Fruit fly (Drosophila melanogaster) whole organism, embryonic: ENCODE results near the gene CG2816.

Experiments used
- Asciz ChIP-seq: fragments of 200-800 bp; sonication (Bioruptor generic); optimal IDR thresholded peaks from 2 replicates; lab custom pipeline; 2017; ENCODE audit warnings: missing biosample characterization, mild to moderate bottlenecking, missing genetic modification characterization, missing genetic modification reagents
- CG11504 ChIP-seq: fragments of 200-800 bp; sonication (Bioruptor generic); optimal IDR thresholded peaks from 3 replicates; lab custom pipeline; 2019; ENCODE audit warnings: missing biosample characterization, mild to moderate bottlenecking, missing genetic modification characterization, moderate library complexity
- CG13296 ChIP-seq: fragments of 200-800 bp; sonication (Bioruptor generic); optimal IDR thresholded peaks from 3 replicates; lab custom pipeline; 2018; ENCODE audit warnings: missing biosample characterization, mild to moderate bottlenecking, missing genetic modification characterization
- CG13424 ChIP-seq: fragments of 200-800 bp; sonication (Bioruptor generic); optimal IDR thresholded peaks from 2 replicates; lab custom pipeline; 2019; ENCODE audit warnings: missing biosample characterization, mild to moderate bottlenecking, missing genetic modification characterization, moderate library complexity
- CG15269 ChIP-seq: fragments of 200-800 bp; sonication (Bioruptor generic); optimal IDR thresholded peaks from 2 replicates; lab custom pipeline; 2018; ENCODE audit warnings: missing biosample characterization, mild to moderate bottlenecking, missing genetic modification characterization, moderate library complexity
- CG17385 ChIP-seq: fragments of 200-800 bp; sonication (Bioruptor generic); optimal IDR thresholded peaks from 3 replicates; lab custom pipeline; 2018; ENCODE audit warnings: missing biosample characterization, mild to moderate bottlenecking, missing genetic modification characterization
- CG17802 ChIP-seq: fragments of 200-800 bp; sonication (Bioruptor generic); optimal IDR thresholded peaks from 2 replicates; lab custom pipeline; 2018; ENCODE audit warnings: missing biosample characterization, mild to moderate bottlenecking, missing genetic modification characterization, moderate library complexity
- CG1792 ChIP-seq: fragments of 200-800 bp; sonication (Bioruptor generic); optimal IDR thresholded peaks from 2 replicates; lab custom pipeline; 2016; ENCODE audit warnings: missing biosample characterization, missing genetic modification characterization
- CG18599 ChIP-seq: fragments of 200-800 bp; sonication (Bioruptor generic); optimal IDR thresholded peaks from 3 replicates; lab custom pipeline; 2017; ENCODE audit warnings: missing biosample characterization, missing genetic modification characterization, mild to moderate bottlenecking, moderate library complexity, missing genetic modification reagents
- CG2120 ChIP-seq: fragments of 200-800 bp; sonication (Bioruptor generic); optimal IDR thresholded peaks from 3 replicates; lab custom pipeline; 2016; ENCODE audit warnings: missing biosample characterization, missing genetic modification characterization
- CG30403 ChIP-seq: fragments of 200-800 bp; sonication (Bioruptor generic); optimal IDR thresholded peaks from 3 replicates; lab custom pipeline; 2016; ENCODE audit warnings: missing biosample characterization, missing genetic modification characterization
- CG3281 ChIP-seq: fragments of 200-800 bp; sonication (Bioruptor generic); optimal IDR thresholded peaks from 3 replicates; lab custom pipeline; 2017; ENCODE audit warnings: missing biosample characterization, mild to moderate bottlenecking, missing genetic modification characterization
- CG7556 ChIP-seq: fragments of 200-800 bp; sonication (Bioruptor generic); optimal IDR thresholded peaks from 2 replicates; lab custom pipeline; 2017; ENCODE audit warnings: missing biosample characterization, mild to moderate bottlenecking, missing genetic modification characterization
- CG7839 ChIP-seq: fragments of 200-800 bp; sonication (Bioruptor generic); optimal IDR thresholded peaks from 3 replicates; lab custom pipeline; 2018; ENCODE audit warnings: missing biosample characterization, mild to moderate bottlenecking, missing genetic modification characterization, moderate library complexity
- CG9727 ChIP-seq: fragments of 200-800 bp; sonication (Bioruptor generic); optimal IDR thresholded peaks from 3 replicates; lab custom pipeline; 2017; ENCODE audit warnings: missing biosample characterization, mild to moderate bottlenecking, missing genetic modification characterization
- CHES-1-like ChIP-seq: fragments of 200-800 bp; sonication (Bioruptor generic); optimal IDR thresholded peaks from 2 replicates; lab custom pipeline; 2016; ENCODE audit warnings: missing biosample characterization, missing genetic modification characterization
- Camta ChIP-seq: fragments of 200-800 bp; sonication (Bioruptor generic); optimal IDR thresholded peaks from 2 replicates; lab custom pipeline; 2016; ENCODE audit warnings: missing biosample characterization, missing genetic modification characterization
- CoRest ChIP-seq: fragments of 200-800 bp; sonication (Bioruptor generic); optimal IDR thresholded peaks from 3 replicates; lab custom pipeline; 2018; ENCODE audit warnings: missing biosample characterization, mild to moderate bottlenecking, missing genetic modification characterization, moderate library complexity
- Dad ChIP-seq: fragments of 200-800 bp; sonication (Bioruptor generic); optimal IDR thresholded peaks from 3 replicates; lab custom pipeline; 2016; ENCODE audit warnings: missing biosample characterization, missing genetic modification characterization
- Doc3 ChIP-seq: fragments of 200-800 bp; sonication (Bioruptor generic); IDR thresholded peaks from 3 replicates; pipeline ENCODE4 v1.3.6; 2022; ENCODE audit warnings: missing biosample characterization, missing genetic modification characterization; ENCODE audit not compliant: partially characterized antibody
- Fer1 ChIP-seq: fragments of 200-800 bp; sonication (Bioruptor generic); optimal IDR thresholded peaks from 2 replicates; lab custom pipeline; 2017; ENCODE audit warnings: missing biosample characterization, mild to moderate bottlenecking, missing genetic modification characterization
- Fer3 ChIP-seq: fragments of 200-800 bp; sonication (Bioruptor generic); optimal IDR thresholded peaks from 2 replicates; lab custom pipeline; 2018; ENCODE audit warnings: missing biosample characterization, mild to moderate bottlenecking, missing genetic modification characterization, moderate library complexity
- HHEX ChIP-seq: fragments of 200-800 bp; sonication (Bioruptor generic); optimal IDR thresholded peaks from 3 replicates; lab custom pipeline; 2017; ENCODE audit warnings: missing biosample characterization, mild to moderate bottlenecking, missing genetic modification characterization, missing genetic modification reagents
- HLHmδ ChIP-seq: fragments of 200-800 bp; sonication (Bioruptor generic); optimal IDR thresholded peaks from 2 replicates; lab custom pipeline; 2018; ENCODE audit warnings: missing biosample characterization, mild to moderate bottlenecking, missing genetic modification characterization, moderate library complexity
- Hmr ChIP-seq: fragments of 200-800 bp; sonication (Bioruptor generic); optimal IDR thresholded peaks from 3 replicates; lab custom pipeline; 2017; ENCODE audit warnings: mild to moderate bottlenecking, missing biosample characterization, missing genetic modification reagents, missing genetic modification characterization
- Med ChIP-seq: fragments of 200-800 bp; sonication (Bioruptor generic); peaks from one replicate; lab custom pipeline; 2016; ENCODE audit warnings: missing biosample characterization, missing genetic modification characterization, mild to moderate bottlenecking, inconsistent platforms, moderate library complexity
- Meics ChIP-seq: fragments of 200-800 bp; sonication (Bioruptor generic); optimal IDR thresholded peaks from 2 replicates; lab custom pipeline; 2017; ENCODE audit warnings: missing biosample characterization, mild to moderate bottlenecking, missing genetic modification characterization
- NFAT ChIP-seq: fragments of 200-800 bp; sonication (Bioruptor generic); IDR thresholded peaks from 2 replicates; pipeline ENCODE4 v1.3.6; 2022; ENCODE audit warnings: missing biosample characterization, missing genetic modification characterization
- Oli ChIP-seq: fragments of 200-800 bp; sonication (Bioruptor generic); optimal IDR thresholded peaks from 2 replicates; lab custom pipeline; 2018; ENCODE audit warnings: missing biosample characterization, mild to moderate bottlenecking, missing genetic modification characterization, moderate library complexity
- PHDP ChIP-seq: fragments of 200-800 bp; sonication (Bioruptor generic); optimal IDR thresholded peaks from 3 replicates; lab custom pipeline; 2018; ENCODE audit warnings: missing biosample characterization, mild to moderate bottlenecking, missing genetic modification characterization, moderate library complexity
- Ptx1 ChIP-seq: fragments of 200-800 bp; sonication (Bioruptor generic); IDR thresholded peaks from 2 replicates; pipeline ENCODE4 v1.3.6; 2022; ENCODE audit warnings: missing biosample characterization, missing genetic modification characterization
- Ravus ChIP-seq: fragments of 200-800 bp; sonication (Bioruptor generic); IDR thresholded peaks from 2 replicates; pipeline ENCODE4 v1.3.6; 2022; ENCODE audit warnings: missing biosample characterization, missing genetic modification characterization
- Rfx ChIP-seq: fragments of 200-800 bp; sonication (Bioruptor generic); IDR thresholded peaks from 2 replicates; pipeline ENCODE4 v1.3.6; 2022; ENCODE audit warnings: missing biosample characterization, missing genetic modification characterization
- Sox102F ChIP-seq: fragments of 200-800 bp; sonication (Bioruptor generic); optimal IDR thresholded peaks from 2 replicates; lab custom pipeline; 2018; ENCODE audit warnings: missing biosample characterization, mild to moderate bottlenecking, missing genetic modification characterization, moderate library complexity
- Xbp1 ChIP-seq: fragments of 200-800 bp; sonication (Bioruptor generic); optimal IDR thresholded peaks from 3 replicates; lab custom pipeline; 2016; ENCODE audit warnings: missing biosample characterization, mild to moderate bottlenecking, missing genetic modification characterization
- caup ChIP-seq: fragments of 200-800 bp; sonication (Bioruptor generic); optimal IDR thresholded peaks from 3 replicates; lab custom pipeline; 2017; ENCODE audit warnings: missing biosample characterization, mild to moderate bottlenecking, missing genetic modification characterization, moderate library complexity; ENCODE audit not compliant: severe bottlenecking
- dimm ChIP-seq: fragments of 200-800 bp; sonication (Bioruptor generic); IDR thresholded peaks from 2 replicates; pipeline ENCODE4 v1.3.6; 2022; ENCODE audit warnings: missing biosample characterization, missing genetic modification characterization
- dmrt99B ChIP-seq: fragments of 200-800 bp; sonication (Bioruptor generic); optimal IDR thresholded peaks from 2 replicates; lab custom pipeline; 2018; ENCODE audit warnings: missing biosample characterization, mild to moderate bottlenecking, missing genetic modification characterization, moderate library complexity
- dpn ChIP-seq, 2 experiments: fragments of 200-800 bp; sonication (Bioruptor generic); optimal IDR thresholded peaks; 3 replicates each; lab custom pipeline; 2016; ENCODE audit warnings: missing biosample characterization in 2 of 2, missing genetic modification characterization in 2 of 2
- gfzf ChIP-seq: fragments of 200-800 bp; sonication (Bioruptor generic); optimal IDR thresholded peaks from 2 replicates; lab custom pipeline; 2016; ENCODE audit warnings: missing biosample characterization, mild to moderate bottlenecking, missing genetic modification characterization, moderate library complexity
- grau ChIP-seq: fragments of 200-800 bp; optimal IDR thresholded peaks from 3 replicates; lab custom pipeline; 2019; ENCODE audit warnings: missing biosample characterization, mild to moderate bottlenecking, missing genetic modification characterization, moderate library complexity
- gro ChIP-seq: fragments of 200-800 bp; sonication (Bioruptor generic); optimal IDR thresholded peaks from 2 replicates; lab custom pipeline; 2016; ENCODE audit warnings: missing biosample characterization, missing genetic modification characterization
- lab ChIP-seq: fragments of 200-800 bp; sonication (Bioruptor generic); optimal IDR thresholded peaks from 3 replicates; lab custom pipeline; 2017; ENCODE audit warnings: missing biosample characterization, missing genetic modification characterization, mild to moderate bottlenecking, moderate library complexity, missing genetic modification reagents
- lilli ChIP-seq: fragments of 200-800 bp; sonication (Bioruptor generic); optimal IDR thresholded peaks from 3 replicates; lab custom pipeline; 2016; ENCODE audit warnings: missing biosample characterization, missing genetic modification characterization
- lmd ChIP-seq: fragments of 200-800 bp; sonication (Bioruptor generic); IDR thresholded peaks from 2 replicates; pipeline ENCODE4 v1.3.6; 2022; ENCODE audit warnings: missing biosample characterization, missing genetic modification characterization
- phol ChIP-seq: fragments of 200-800 bp; sonication (Bioruptor generic); optimal IDR thresholded peaks from 3 replicates; lab custom pipeline; 2018; ENCODE audit warnings: missing biosample characterization, mild to moderate bottlenecking, missing genetic modification characterization, moderate library complexity
- scrt ChIP-seq: fragments of 200-800 bp; sonication (Bioruptor generic); optimal IDR thresholded peaks from 2 replicates; lab custom pipeline; 2018; ENCODE audit warnings: missing biosample characterization, mild to moderate bottlenecking, missing genetic modification characterization, moderate library complexity
- stwl ChIP-seq: fragments of 200-800 bp; sonication (Bioruptor generic); optimal IDR thresholded peaks from 3 replicates; lab custom pipeline; 2018; ENCODE audit warnings: missing biosample characterization, mild to moderate bottlenecking, missing genetic modification characterization, moderate library complexity
- tap ChIP-seq: fragments of 200-800 bp; optimal IDR thresholded peaks from 3 replicates; lab custom pipeline; 2019; ENCODE audit warnings: missing biosample characterization, mild to moderate bottlenecking, missing genetic modification characterization, moderate library complexity

The CG2816 gene

DNA sequence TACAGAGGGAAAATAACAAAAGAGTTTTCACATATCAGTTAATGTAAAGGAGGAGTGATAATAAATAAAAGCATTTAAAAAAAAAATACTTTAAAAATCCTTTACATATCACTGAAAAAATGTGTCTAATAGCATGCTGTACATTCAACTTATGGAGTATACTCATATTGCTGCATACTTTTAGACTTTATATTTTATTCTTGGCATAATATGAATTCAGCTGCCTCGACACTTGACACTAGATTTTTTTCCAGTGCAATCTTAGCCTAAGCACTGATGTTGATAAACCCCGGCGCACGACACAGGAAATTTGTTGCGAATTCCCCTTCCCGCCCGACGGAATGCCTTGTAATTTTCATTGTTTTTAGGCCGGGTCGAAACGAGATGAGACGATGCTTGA, 37.0 kb downstream of the CG2816 start (continued):
- TF ChIP-seq scrt (GFP tag; lab: Kevin White, UChicago): no peak
- peak; percentile 2 for TF ChIP-seq gro (GFP tag; lab: Kevin White, UChicago)
- no peak for TF ChIP-seq tap (tag; lab: Kevin White, UChicago)
- TF ChIP-seq Hmr: peak; percentile 51
- TF ChIP-seq NFAT: no peak
- TF ChIP-seq stwl (tag; lab: Kevin White, UChicago): peak; percentile 3
- peak in 1 of 2 experiments; percentile 14 for TF ChIP-seq dpn (GFP tag; optimal IDR thresholded peaks at IDR 0.05; lab: Kevin White, UChicago)
- peak; percentile 25 for TF ChIP-seq Rfx (GFP tag; lab: Robert Waterston, UW)
- TF ChIP-seq dimm: no peak
- TF ChIP-seq lab (GFP tag; lab: Kevin White, UChicago): peak; percentile 62
- no peak for TF ChIP-seq Dad
- TF ChIP-seq HHEX (GFP tag; lab: Kevin White, UChicago): peak; percentile 6
- no peak for TF ChIP-seq HLHmδ (GFP tag; lab: Kevin White, UChicago)
- peak; percentile 35 for TF ChIP-seq CG7556 (GFP tag; lab: Kevin White, UChicago)
- TF ChIP-seq CG18599 (GFP tag; lab: Kevin White, UChicago): peak; percentile 53
- TF ChIP-seq lmd (GFP tag; lab: Robert Waterston, UW): peak; percentile 11; the same call in 1 of the 2 replicates
- peak; percentile 2 for TF ChIP-seq caup (GFP tag; lab: Kevin White, UChicago)
- no peak for TF ChIP-seq gfzf (GFP tag; lab: Kevin White, UChicago)
- TF ChIP-seq CG15269 (tag; lab: Kevin White, UChicago): peak; percentile 29
- TF ChIP-seq CG2120 (GFP tag; lab: Kevin White, UChicago): peak; percentile 50
- TF ChIP-seq CG7839 (tag; lab: Kevin White, UChicago): peak; percentile 46
- TF ChIP-seq CoRest (tag; lab: Kevin White, UChicago): peak; percentile 12
- TF ChIP-seq Xbp1 (GFP tag; lab: Kevin White, UChicago): peak; percentile 17
- TF ChIP-seq Camta (GFP tag; lab: Kevin White, UChicago): no peak
- TF ChIP-seq Fer3 (tag; lab: Kevin White, UChicago): peak; percentile 12
- TF ChIP-seq phol: peak; percentile 12
- TF ChIP-seq dmrt99B (tag; lab: Kevin White, UChicago): peak; percentile 40
- TF ChIP-seq PHDP: peak; percentile 23
- TF ChIP-seq CHES-1-like (GFP tag; lab: Kevin White, UChicago): no peak
- TF ChIP-seq CG11504: peak; percentile 51
- peak; percentile 3 for TF ChIP-seq CG13296 (GFP tag; lab: Kevin White, UChicago)
- TF ChIP-seq Asciz (GFP tag; lab: Kevin White, UChicago): peak; percentile 12
- no peak for TF ChIP-seq Ravus (GFP tag; lab: Robert Waterston, UW)
- peak; percentile 19 for TF ChIP-seq CG13424 (tag; lab: Kevin White, UChicago)
- peak; percentile 75 for TF ChIP-seq Med
- TF ChIP-seq Fer1 (GFP tag; lab: Kevin White, UChicago): peak; percentile 39
- TF ChIP-seq lilli (GFP tag; lab: Kevin White, UChicago): peak; percentile 9
- peak; percentile 37 for TF ChIP-seq Meics (GFP tag; lab: Kevin White, UChicago)
- TF ChIP-seq Sox102F (GFP tag; lab: Kevin White, UChicago): peak; percentile 29
- TF ChIP-seq Ptx1 (GFP tag; lab: Robert Waterston, UW): peak; percentile 36
- TF ChIP-seq Doc3 (GFP tag; lab: Robert Waterston, UW): no peak
- no peak for TF ChIP-seq CG9727 (GFP tag; lab: Kevin White, UChicago)
- peak; percentile 20 for TF ChIP-seq CG17385 (GFP tag; lab: Kevin White, UChicago)
- no peak for TF ChIP-seq CG17802 (tag; lab: Kevin White, UChicago)
- TF ChIP-seq Oli (tag; lab: Kevin White, UChicago): peak; percentile 35
- peak; percentile 31 for TF ChIP-seq CG3281 (GFP tag; lab: Kevin White, UChicago)
- TF ChIP-seq CG30403 (GFP tag; lab: Kevin White, UChicago): peak; percentile 7
- peak; percentile 46 for TF ChIP-seq grau
- no peak for TF ChIP-seq CG1792 (GFP tag; lab: Kevin White, UChicago)
